Worm (Caenorhabditis elegans): ENCODE measurements around the gene C17H11.6.

Gene C17H11.6

ce11 chrX:8156502-8156901 is 47.1 kb downstream of the C17H11.6 start:
- TF ChIP-seq unc-62 (GFP tag; optimal IDR thresholded peaks at IDR 0.05) = no peak

- no peak for TF ChIP-seq unc-62 (GFP tag; optimal IDR thresholded peaks at IDR 0.05)
Observed at ce11 chrX:8155969-8156368, 47.6 kb downstream of the C17H11.6 start.

ce11 chrX:8151409-8151808 is 52.2 kb downstream of the C17H11.6 start:
- TF ChIP-seq unc-62 (GFP tag; optimal IDR thresholded peaks at IDR 0.05) = no peak

- no peak for TF ChIP-seq unc-62 (GFP tag; optimal IDR thresholded peaks at IDR 0.05)
Observed at ce11 chrX:8150621-8151020, 53.0 kb downstream of the C17H11.6 start, which contains the start of gene F22F1.2. F22F1.2 (minus strand) TSS chrX:8150721.

ce11 chrX:8148993-8149392 is 54.6 kb downstream of the C17H11.6 start:
- no peak for TF ChIP-seq unc-62 (GFP tag; optimal IDR thresholded peaks at IDR 0.05)

ce11 chrX:8147398-8147797 is 56.2 kb downstream of the C17H11.6 start, which contains the start of gene C02B8.1:
C02B8.1 (plus strand) TSS chrX:8147698.
- TF ChIP-seq unc-62 (GFP tag; optimal IDR thresholded peaks at IDR 0.05) = no peak

ce11 chrX:8139146-8139545 is 64.4 kb downstream of the C17H11.6 start, which contains the start of gene C02B8.3:
C02B8.3 (plus strand) TSS chrX:8139446.
- no peak for TF ChIP-seq unc-62 (GFP tag; optimal IDR thresholded peaks at IDR 0.05)

ce11 chrX:8137779-8138178 is 65.8 kb downstream of the C17H11.6 start, which contains the start of gene C02B8.7:
C02B8.7 (minus strand) TSS chrX:8137879.
- no peak for TF ChIP-seq unc-62 (GFP tag; optimal IDR thresholded peaks at IDR 0.05)

ce11 chrX:8136276-8136891 is 67.2 kb downstream of the C17H11.6 start, which contains the start of gene C02B8.6:
C02B8.6 (minus strand) TSS chrX:8136326.
- no peak for TF ChIP-seq unc-62 (GFP tag; optimal IDR thresholded peaks at IDR 0.05)
